Worm (Caenorhabditis elegans): ENCODE results near the gene miz-1.

ce11 chrIV:10773811-10774210, 38.4 kb upstream of the miz-1 start, which contains the start of gene inpp-1:
- TF ChIP-seq nhr-237 (tag; optimal IDR thresholded peaks at IDR 0.05) (no peak), snpc-4 (tag; optimal IDR thresholded peaks at IDR 0.05) (no peak), nhr-76 (tag; optimal IDR thresholded peaks at IDR 0.05) (no peak), nhr-12 (tag; optimal IDR thresholded peaks at IDR 0.05) (no peak), lin-13 (tag; optimal IDR thresholded peaks at IDR 0.05) (no peak), blmp-1 (tag; optimal IDR thresholded peaks at IDR 0.05) (no peak), unc-39 (tag; optimal IDR thresholded peaks at IDR 0.05) (no peak), unc-62 (GFP tag; optimal IDR thresholded peaks at IDR 0.05) (no peak), elt-3 (tag; optimal IDR thresholded peaks at IDR 0.05) (no peak), mep-1 (tag; optimal IDR thresholded peaks at IDR 0.05) (no peak)

All from whole organism, mixed stage, embryonic.